Worm (Caenorhabditis elegans) whole organism, L1 larva: ENCODE results near the gene F56H9.2.

Experiments used
- C04F5.9 ChIP-seq: sonication (generic microtip); optimal IDR thresholded peaks from 2 replicates; lab custom pipeline; 2016; ENCODE audit warnings: missing genetic modification characterization, missing compliant biosample characterization
- C16A3.4 ChIP-seq: fragments of 150-350 bp; optimal IDR thresholded peaks from 2 replicates; lab custom pipeline; 2014; ENCODE audit warnings: missing biosample characterization, missing genetic modification characterization
- F16B12.6 ChIP-seq: fragments of 150-350 bp; optimal IDR thresholded peaks from 2 replicates; lab custom pipeline; 2014; ENCODE audit warnings: missing biosample characterization, missing genetic modification characterization
- ceh-8 ChIP-seq: fragments of 200-800 bp; sonication (Bioruptor generic); optimal IDR thresholded peaks from 2 replicates; lab custom pipeline; 2018; ENCODE audit warnings: mild to moderate bottlenecking, missing genetic modification characterization, moderate library complexity, missing compliant biosample characterization
- ceh-82 ChIP-seq, 3 experiments: fragments of 150-350 bp in 1 of 3; sonication (generic microtip) in 2 of 3; optimal IDR thresholded peaks; 2 replicates each; lab custom pipeline; 2014 to 2017; ENCODE audit warnings: missing biosample characterization in 3 of 3, missing genetic modification characterization in 3 of 3
- ceh-90 ChIP-seq: sonication (generic microtip); optimal IDR thresholded peaks from 2 replicates; lab custom pipeline; 2016; ENCODE audit warnings: missing genetic modification characterization, missing compliant biosample characterization
- ces-1 ChIP-seq: fragments of 150-350 bp; optimal IDR thresholded peaks from 2 replicates; lab custom pipeline; 2014; ENCODE audit warnings: missing biosample characterization, missing genetic modification reagents, missing genetic modification characterization
- dpl-1 ChIP-seq, 3 experiments: fragments of 150-350 bp in 2 of 3; sonication (generic microtip) in 1 of 3; optimal IDR thresholded peaks; 2 replicates each; lab custom pipeline; 2014 to 2017; ENCODE audit warnings: missing biosample characterization in 3 of 3, missing genetic modification characterization in 3 of 3, missing genetic modification reagents in 3 of 3
- efl-1 ChIP-seq, 4 experiments: fragments of 150-350 bp; optimal IDR thresholded peaks in 3 of 4; peaks in 1 of 4; 1 replicate in 1 of 4; 2 replicates in 3 of 4; lab custom pipeline; 2014; ENCODE audit warnings: missing biosample characterization in 2 of 4, missing genetic modification characterization in 2 of 4, missing genetic modification reagents in 2 of 4
- efl-3 ChIP-seq: fragments of 200-800 bp; sonication (Bioruptor generic); optimal IDR thresholded peaks from 2 replicates; lab custom pipeline; 2018; ENCODE audit warnings: mild to moderate bottlenecking, missing genetic modification characterization, missing compliant biosample characterization
- egl-13 ChIP-seq: sonication (generic microtip); optimal IDR thresholded peaks from 2 replicates; lab custom pipeline; 2016; ENCODE audit warnings: missing genotype, missing genetic modification reagents, missing genetic modification characterization, missing compliant biosample characterization
- egl-27 ChIP-seq, 2 experiments: fragments of 150-350 bp in 1 of 2; sonication (generic microtip); optimal IDR thresholded peaks; 3 replicates each; lab custom pipeline; 2017 to 2018; ENCODE audit warnings: missing biosample characterization in 2 of 2, missing genetic modification characterization in 2 of 2, missing genetic modification reagents in 2 of 2
- elt-2 ChIP-seq: sonication (generic microtip); optimal IDR thresholded peaks from 2 replicates; lab custom pipeline; 2016; ENCODE audit warnings: missing genetic modification characterization, mild to moderate bottlenecking, inconsistent platforms, missing compliant biosample characterization, missing genetic modification reagents
- fkh-10 ChIP-seq: sonication (generic microtip); optimal IDR thresholded peaks from 2 replicates; lab custom pipeline; 2017; ENCODE audit warnings: missing biosample characterization, missing genetic modification reagents, missing genetic modification characterization
- fkh-4 ChIP-seq: sonication (generic microtip); optimal IDR thresholded peaks from 2 replicates; lab custom pipeline; 2016; ENCODE audit warnings: missing compliant biosample characterization, missing genetic modification characterization, borderline replicate concordance
- grh-1 ChIP-seq: fragments of 200-800 bp; sonication (Bioruptor generic); IDR thresholded peaks from 2 replicates; pipeline ENCODE4 v1.3.6; 2022; ENCODE audit warnings: missing genetic modification reagents, missing genetic modification characterization, missing compliant biosample characterization
- hlh-17 ChIP-seq: fragments of 200-800 bp; sonication (Bioruptor generic); optimal IDR thresholded peaks from 2 replicates; lab custom pipeline; 2018; ENCODE audit warnings: missing genetic modification characterization, mild to moderate bottlenecking, missing compliant biosample characterization, moderate library complexity, borderline replicate concordance
- lin-14 ChIP-seq: fragments of 200-800 bp; sonication (Bioruptor generic); optimal IDR thresholded peaks from 2 replicates; lab custom pipeline; 2018; ENCODE audit warnings: mild to moderate bottlenecking, missing genetic modification characterization, moderate library complexity, missing compliant biosample characterization
- lin-15B ChIP-seq: fragments of 150-350 bp; sonication (generic microtip); optimal IDR thresholded peaks from 3 replicates; lab custom pipeline; 2014; ENCODE audit warnings: missing biosample characterization, missing genetic modification characterization
- lin-35 ChIP-seq, 2 experiments: fragments of 150-350 bp; optimal IDR thresholded peaks; 2 replicates each; lab custom pipeline; 2014; ENCODE audit warnings: missing biosample characterization in 2 of 2, missing genetic modification characterization in 2 of 2, missing genetic modification reagents in 2 of 2
- lir-3 ChIP-seq: sonication (generic microtip); optimal IDR thresholded peaks from 2 replicates; lab custom pipeline; 2016; ENCODE audit warnings: mild to moderate bottlenecking, missing genetic modification characterization, moderate library complexity, missing compliant biosample characterization; ENCODE audit not compliant: poor library complexity
- lsy-2 ChIP-seq, 2 experiments: fragments of 150-350 bp; optimal IDR thresholded peaks; 2 replicates each; lab custom pipeline; 2014; ENCODE audit warnings: missing biosample characterization in 2 of 2, missing genetic modification characterization in 2 of 2
- mab-9 ChIP-seq: fragments of 200-800 bp; sonication (Bioruptor generic); IDR thresholded peaks from 2 replicates; pipeline ENCODE4 v1.3.6; 2022; ENCODE audit warnings: missing genetic modification reagents, missing genetic modification characterization, missing compliant biosample characterization
- mdl-1 ChIP-seq, 2 experiments: fragments of 150-350 bp; optimal IDR thresholded peaks; 2 replicates each; lab custom pipeline; 2014 to 2017; ENCODE audit warnings: missing biosample characterization in 2 of 2, missing genetic modification characterization in 2 of 2, inconsistent platforms in 1 of 2
- mef-2 ChIP-seq: fragments of 150-350 bp; optimal IDR thresholded peaks from 2 replicates; lab custom pipeline; 2014; ENCODE audit warnings: missing biosample characterization, missing genetic modification characterization
- mep-1 ChIP-seq: fragments of 150-350 bp; optimal IDR thresholded peaks from 2 replicates; lab custom pipeline; 2014; ENCODE audit warnings: missing biosample characterization, missing genetic modification characterization
- nhr-11 ChIP-seq: fragments of 150-350 bp; optimal IDR thresholded peaks from 2 replicates; lab custom pipeline; 2014; ENCODE audit warnings: missing biosample characterization, missing genetic modification characterization
- nhr-12 ChIP-seq: sonication (generic microtip); optimal IDR thresholded peaks from 2 replicates; lab custom pipeline; 2017; ENCODE audit warnings: missing biosample characterization, missing genetic modification characterization
- nhr-20 ChIP-seq: sonication (generic microtip); optimal IDR thresholded peaks from 2 replicates; lab custom pipeline; 2016; ENCODE audit warnings: mild to moderate bottlenecking, missing genetic modification characterization, missing compliant biosample characterization
- nhr-71 ChIP-seq: sonication (generic microtip); optimal IDR thresholded peaks from 2 replicates; lab custom pipeline; 2016; ENCODE audit warnings: mild to moderate bottlenecking, missing genetic modification characterization, moderate library complexity, missing compliant biosample characterization
- nhr-77 ChIP-seq: fragments of 150-350 bp; optimal IDR thresholded peaks from 2 replicates; lab custom pipeline; 2014; ENCODE audit warnings: missing biosample characterization, missing genetic modification characterization
- nhr-84 ChIP-seq: sonication (generic microtip); optimal IDR thresholded peaks from 2 replicates; lab custom pipeline; 2017; ENCODE audit warnings: missing biosample characterization, missing genetic modification characterization
- nhr-85 ChIP-seq: sonication (generic microtip); peaks from one replicate; lab custom pipeline; 2016; ENCODE audit warnings: missing genetic modification characterization, inconsistent platforms, missing compliant biosample characterization
- pag-3 ChIP-seq: sonication (generic microtip); optimal IDR thresholded peaks from 2 replicates; lab custom pipeline; 2017; ENCODE audit warnings: missing genetic modification characterization, mild to moderate bottlenecking, missing compliant biosample characterization, antibody characterized with exemption, borderline replicate concordance; ENCODE audit not compliant: insufficient read depth
- pax-3 ChIP-seq: fragments of 200-800 bp; sonication (Bioruptor generic); optimal IDR thresholded peaks from 2 replicates; lab custom pipeline; 2018; ENCODE audit warnings: mild to moderate bottlenecking, missing genetic modification characterization, moderate library complexity, missing compliant biosample characterization
- rnt-1 ChIP-seq: sonication (generic microtip); optimal IDR thresholded peaks from 2 replicates; lab custom pipeline; 2016; ENCODE audit warnings: mild to moderate bottlenecking, missing genetic modification characterization, moderate library complexity, missing compliant biosample characterization
- skn-1 ChIP-seq: fragments of 150-350 bp; optimal IDR thresholded peaks from 2 replicates; lab custom pipeline; 2014; ENCODE audit warnings: missing biosample characterization, missing genetic modification characterization
- snpc-4 ChIP-seq: fragments of 150-350 bp; optimal IDR thresholded peaks from 2 replicates; lab custom pipeline; 2014; ENCODE audit warnings: missing biosample characterization, missing genetic modification characterization
- sox-4 ChIP-seq: sonication (generic microtip); optimal IDR thresholded peaks from 2 replicates; lab custom pipeline; 2016; ENCODE audit warnings: missing genetic modification characterization, missing compliant biosample characterization
- sptf-1 ChIP-seq: fragments of 150-350 bp; optimal IDR thresholded peaks from 2 replicates; lab custom pipeline; 2014; ENCODE audit warnings: missing biosample characterization, missing genetic modification characterization
- sup-37 ChIP-seq: fragments of 200-800 bp; sonication (Bioruptor generic); optimal IDR thresholded peaks from 2 replicates; lab custom pipeline; 2018; ENCODE audit warnings: mild to moderate bottlenecking, missing genetic modification characterization, missing compliant biosample characterization
- unc-130 ChIP-seq: fragments of 150-350 bp; optimal IDR thresholded peaks from 2 replicates; lab custom pipeline; 2017; ENCODE audit warnings: missing biosample characterization, missing genetic modification characterization, inconsistent platforms
- unc-30 ChIP-seq: sonication (generic microtip); optimal IDR thresholded peaks from 2 replicates; lab custom pipeline; 2017; ENCODE audit warnings: missing biosample characterization, missing genetic modification characterization
- unc-86 ChIP-seq: sonication (generic microtip); optimal IDR thresholded peaks from 2 replicates; lab custom pipeline; 2016; ENCODE audit warnings: missing genetic modification characterization, missing compliant biosample characterization
- unc-98 ChIP-seq: fragments of 200-800 bp; sonication (Bioruptor generic); IDR thresholded peaks from 2 replicates; pipeline ENCODE4 v1.3.6; 2022; ENCODE audit warnings: missing genetic modification characterization, missing compliant biosample characterization
- zag-1 ChIP-seq: fragments of 150-350 bp; optimal IDR thresholded peaks from 2 replicates; lab custom pipeline; 2014; ENCODE audit warnings: missing biosample characterization, missing genetic modification characterization
- ztf-11 ChIP-seq, 2 experiments: sonication (generic microtip); optimal IDR thresholded peaks; 2 replicates each; lab custom pipeline; 2016 to 2017; ENCODE audit warnings: missing genetic modification characterization in 2 of 2, missing biosample characterization in 1 of 2, missing compliant biosample characterization in 1 of 2
- ztf-4 ChIP-seq: fragments of 150-350 bp; optimal IDR thresholded peaks from 2 replicates; lab custom pipeline; 2014; ENCODE audit warnings: missing biosample characterization, missing genetic modification characterization

F56H9.2 gene

DNA sequence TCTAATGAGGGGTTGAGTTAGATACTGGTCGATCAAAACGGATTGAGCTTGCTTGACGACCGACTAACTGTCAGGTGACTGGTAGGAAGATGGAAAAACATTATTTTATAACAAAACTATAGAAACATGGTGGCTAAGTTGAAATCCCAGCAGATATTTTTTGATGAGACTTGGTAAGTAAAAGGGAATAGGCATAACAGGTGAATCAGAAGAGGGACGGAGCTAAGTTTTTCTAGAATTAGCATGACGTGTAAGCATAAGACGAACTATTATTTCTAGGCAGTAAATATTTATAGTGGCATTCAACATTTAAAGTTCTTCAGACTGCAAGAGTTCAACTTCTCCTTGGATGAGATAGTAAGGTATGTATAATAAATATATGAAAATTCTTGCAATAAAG, 7.0 kb downstream of the F56H9.2 start, which contains the start of gene F56H9.8:
TSS of gene F56H9.8 (plus strand) at position 301 of the 400 bp plus-strand sequence.
- peak; percentile 29 for TF ChIP-seq pax-3 (tag; lab: Kevin White, UChicago)
- no peak for TF ChIP-seq unc-86

DNA sequence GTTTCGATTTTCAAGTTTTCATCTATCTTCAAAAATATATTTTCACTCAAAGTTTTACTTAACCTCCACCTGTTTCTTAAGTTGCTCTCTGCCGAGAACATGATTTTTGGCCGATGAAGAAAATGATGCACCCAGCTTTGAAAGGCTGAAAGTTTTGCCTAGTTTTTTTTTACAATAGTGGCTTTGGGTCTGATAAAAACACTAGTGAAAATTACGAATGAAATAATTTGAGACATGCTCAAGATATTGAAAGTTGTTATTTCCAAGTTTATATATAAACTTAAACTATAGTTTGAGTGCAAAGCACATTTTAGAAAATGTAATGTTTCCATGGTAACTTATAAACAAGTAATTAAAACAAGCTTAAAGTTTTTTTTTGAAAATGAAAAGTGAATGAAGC, 11.8 kb downstream of the F56H9.2 start, which contains the start of gene gpa-9:
TSS of gene gpa-9 (minus strand) at position 101 of the 400 bp plus-strand sequence.
- TF ChIP-seq efl-1 (optimal IDR thresholded peaks at IDR 0.05; lab: Kevin White, UChicago) (no peak), efl-1 (GFP tag; optimal IDR thresholded peaks at IDR 0.05 in 1 of 2; lab: Kevin White, UChicago) (peak in 1 of 2 experiments; percentile 32), C04F5.9 (tag; lab: Kevin White, UChicago) (no peak)

DNA sequence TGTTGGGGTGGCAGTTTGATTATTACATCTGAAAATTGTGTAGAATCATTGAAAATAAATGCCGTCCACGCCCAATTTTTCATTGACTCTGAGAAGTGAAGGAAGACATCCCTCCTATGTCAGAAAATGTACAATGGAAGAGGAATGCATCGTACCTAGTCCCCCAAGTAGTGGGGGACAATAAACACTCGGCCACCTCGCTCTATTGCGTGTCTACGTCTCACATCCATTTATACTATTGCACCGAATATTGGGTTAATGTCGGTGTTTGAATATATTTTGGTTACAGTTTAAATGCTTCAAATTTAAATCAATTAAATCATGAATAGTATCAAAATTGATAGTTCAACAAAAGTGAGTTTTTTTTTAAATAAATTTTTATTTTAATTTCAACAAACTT, 12.2 kb downstream of the F56H9.2 start, which contains the start of gene lin-25:
TSS of gene lin-25 (plus strand) at position 290 of the 400 bp plus-strand sequence.
- TF ChIP-seq mef-2 (tag; lab: Kevin White, UChicago) (no peak), grh-1 (no peak), lin-35 (GFP tag; optimal IDR thresholded peaks at IDR 0.05; lab: Kevin White, UChicago) (peak; percentile 29), pag-3 (tag; lab: Kevin White, UChicago) (no peak), mdl-1 (tag; optimal IDR thresholded peaks at IDR 0.05; lab: Kevin White, UChicago) (no peak), unc-130 (tag; lab: Kevin White, UChicago) (no peak), lir-3 (peak; percentile 33), egl-27 (tag; optimal IDR thresholded peaks at IDR 0.05; lab: Kevin White, UChicago) (no peak), rnt-1 (tag; lab: Kevin White, UChicago) (peak; percentile 49), fkh-4 (tag; lab: Kevin White, UChicago) (no peak), zag-1 (tag; lab: Kevin White, UChicago) (no peak), skn-1 (tag; lab: Kevin White, UChicago) (no peak), nhr-12 (no peak), ztf-4 (no peak), unc-30 (tag; lab: Kevin White, UChicago) (no peak), nhr-77 (no peak), sup-37 (GFP tag; lab: Kevin White, UChicago) (no peak), egl-13 (tag; lab: Kevin White, UChicago) (no peak), lsy-2 (tag; optimal IDR thresholded peaks at IDR 0.05; lab: Kevin White, UChicago) (peak in 1 of 2 experiments; percentile 51), nhr-84 (no peak), C16A3.4 (peak; percentile 15), nhr-11 (tag; lab: Kevin White, UChicago) (no peak), ceh-90 (tag; lab: Kevin White, UChicago) (no peak), sox-4 (no peak), nhr-85 (tag; lab: Kevin White, UChicago) (no peak), ceh-8 (no peak), lin-15B (tag; lab: Kevin White, UChicago) (peak; percentile 17), efl-3 (GFP tag; lab: Kevin White, UChicago) (no peak), snpc-4 (no peak), nhr-71 (peak; percentile 9), mab-9 (GFP tag; lab: Robert Waterston, UW) (no peak), ces-1 (GFP tag; lab: Kevin White, UChicago) (no peak), ceh-82 (tag; optimal IDR thresholded peaks at IDR 0.05; lab: Kevin White, UChicago) (peak in 1 of 3 experiments; percentile 32), ztf-11 (tag; optimal IDR thresholded peaks at IDR 0.05; lab: Kevin White, UChicago) (no peak), dpl-1 (GFP tag; optimal IDR thresholded peaks at IDR 0.05; lab: Kevin White, UChicago) (peak in 1 of 3 experiments; percentile 50), fkh-10 (no peak), lin-14 (GFP tag; lab: Kevin White, UChicago) (peak; percentile 71), elt-2 (tag; lab: Kevin White, UChicago) (no peak), F16B12.6 (tag; lab: Kevin White, UChicago) (no peak), nhr-20 (tag; lab: Kevin White, UChicago) (no peak), mep-1 (tag; lab: Kevin White, UChicago) (no peak), hlh-17 (GFP tag; lab: Kevin White, UChicago) (no peak), sptf-1 (tag; lab: Kevin White, UChicago) (no peak), unc-98 (GFP tag; lab: Robert Waterston, UW) (no peak)
